Fruit fly (Drosophila melanogaster): ENCODE measurements around the gene Had1.

dm6 chrX:16279340-16279941, 29.0 kb downstream of the Had1 start:
- no peak for TF ChIP-seq tj (GFP tag; optimal IDR thresholded peaks at IDR 0.05)
- TF ChIP-seq toe (GFP tag; optimal IDR thresholded peaks at IDR 0.05) = peak; percentile 74
- TF ChIP-seq CG11617 (GFP tag; optimal IDR thresholded peaks at IDR 0.05) = no peak
- peak; percentile 45 for TF ChIP-seq kay (GFP tag; ENCODE audit: borderline replicate concordance)
- TF ChIP-seq Clk (GFP tag; optimal IDR thresholded peaks at IDR 0.05) = no peak
- peak; percentile 49 for TF ChIP-seq CG7045 (GFP tag; optimal IDR thresholded peaks at IDR 0.05)
- TF ChIP-seq pad (GFP tag; optimal IDR thresholded peaks at IDR 0.05) = peak; percentile 58
- peak; percentile 50 for TF ChIP-seq Crg-1 (GFP tag; optimal IDR thresholded peaks at IDR 0.05)
- peak; percentile 63 for TF ChIP-seq CG33017 (tag; optimal IDR thresholded peaks at IDR 0.05)
- peak; percentile 12 for TF ChIP-seq CG5204 (GFP tag; optimal IDR thresholded peaks at IDR 0.05)
- TF ChIP-seq ovo (GFP tag; optimal IDR thresholded peaks at IDR 0.05) = no peak
- TF ChIP-seq cnc (optimal IDR thresholded peaks at IDR 0.05) = no peak
